Fruit fly (Drosophila melanogaster) whole organism, embryonic: ENCODE measurements around the gene CG7781.

ENCODE experiments used
- Atf-2 ChIP-seq: fragments of 200-800 bp; sonication (Bioruptor generic); optimal IDR thresholded peaks from 2 replicates; lab custom pipeline; 2016; ENCODE audit warnings: missing biosample characterization, missing genetic modification characterization
- CG10147 ChIP-seq: fragments of 200-800 bp; sonication (Bioruptor generic); optimal IDR thresholded peaks from 2 replicates; lab custom pipeline; 2019; ENCODE audit warnings: missing biosample characterization, mild to moderate bottlenecking, missing genetic modification characterization, moderate library complexity
- CG1024 ChIP-seq: fragments of 200-800 bp; sonication (Bioruptor generic); IDR thresholded peaks from 2 replicates; pipeline ENCODE4 v1.3.6; 2022; ENCODE audit warnings: missing biosample characterization, missing genetic modification characterization
- CG11085 ChIP-seq: fragments of 200-800 bp; sonication (Bioruptor generic); IDR thresholded peaks from 2 replicates; pipeline ENCODE4 v1.3.6; 2022; ENCODE audit warnings: missing biosample characterization, missing genetic modification characterization
- CG12155 ChIP-seq: fragments of 200-800 bp; sonication (Bioruptor generic); optimal IDR thresholded peaks from 3 replicates; lab custom pipeline; 2016; ENCODE audit warnings: missing biosample characterization, missing genetic modification characterization
- CG12236 ChIP-seq: fragments of 200-800 bp; sonication (Bioruptor generic); optimal IDR thresholded peaks from 2 replicates; lab custom pipeline; 2016; ENCODE audit warnings: missing biosample characterization, missing genetic modification characterization
- CG12769 ChIP-seq: fragments of 200-800 bp; sonication (Bioruptor generic); optimal IDR thresholded peaks from 2 replicates; lab custom pipeline; 2019; ENCODE audit warnings: missing biosample characterization, mild to moderate bottlenecking, missing genetic modification characterization, moderate library complexity
- CG16779 ChIP-seq: fragments of 200-800 bp; sonication (Bioruptor generic); IDR thresholded peaks from 2 replicates; pipeline ENCODE4 v1.3.6; 2022; ENCODE audit warnings: missing biosample characterization, missing genetic modification characterization
- CG16863 ChIP-seq: fragments of 200-800 bp; sonication (Bioruptor generic); optimal IDR thresholded peaks from 3 replicates; lab custom pipeline; 2016; ENCODE audit warnings: missing biosample characterization, missing genetic modification characterization
- CG17359 ChIP-seq: fragments of 200-800 bp; sonication (Bioruptor generic); optimal IDR thresholded peaks from 3 replicates; lab custom pipeline; 2018; ENCODE audit warnings: missing biosample characterization, mild to moderate bottlenecking, missing genetic modification characterization, moderate library complexity
- CG1792 ChIP-seq: fragments of 200-800 bp; sonication (Bioruptor generic); optimal IDR thresholded peaks from 2 replicates; lab custom pipeline; 2016; ENCODE audit warnings: missing biosample characterization, missing genetic modification characterization
- CG18619 ChIP-seq: fragments of 200-800 bp; sonication (Bioruptor generic); optimal IDR thresholded peaks from 3 replicates; lab custom pipeline; 2017; ENCODE audit warnings: missing biosample characterization, mild to moderate bottlenecking, missing genetic modification characterization
- CG2116 ChIP-seq: fragments of 200-800 bp; sonication (Bioruptor generic); optimal IDR thresholded peaks from 3 replicates; lab custom pipeline; 2018; ENCODE audit warnings: missing biosample characterization, mild to moderate bottlenecking, missing genetic modification characterization
- CG5953 ChIP-seq: fragments of 200-800 bp; sonication (Bioruptor generic); IDR thresholded peaks from 2 replicates; pipeline ENCODE4 v1.3.6; 2022; ENCODE audit warnings: missing biosample characterization, missing genetic modification characterization
- CG6683 ChIP-seq: fragments of 200-800 bp; sonication (Bioruptor generic); optimal IDR thresholded peaks from 2 replicates; lab custom pipeline; 2017; ENCODE audit warnings: missing biosample characterization, mild to moderate bottlenecking, missing genetic modification characterization, missing genetic modification reagents
- CG7556 ChIP-seq: fragments of 200-800 bp; sonication (Bioruptor generic); optimal IDR thresholded peaks from 2 replicates; lab custom pipeline; 2017; ENCODE audit warnings: missing biosample characterization, mild to moderate bottlenecking, missing genetic modification characterization
- CG8290 ChIP-seq, 3 experiments: fragments of 200-800 bp; sonication (Bioruptor generic); optimal IDR thresholded peaks; 2 replicates each; lab custom pipeline; 2016 to 2019; ENCODE audit warnings: missing biosample characterization in 3 of 3, missing genetic modification characterization in 3 of 3, mild to moderate bottlenecking in 2 of 3, moderate library complexity in 1 of 3
- CHES-1-like ChIP-seq: fragments of 200-800 bp; sonication (Bioruptor generic); optimal IDR thresholded peaks from 2 replicates; lab custom pipeline; 2016; ENCODE audit warnings: missing biosample characterization, missing genetic modification characterization
- CkIIα-i1 ChIP-seq: fragments of 200-800 bp; sonication (Bioruptor generic); IDR thresholded peaks from 2 replicates; pipeline ENCODE4 v1.3.6; 2022; ENCODE audit warnings: missing biosample characterization, missing genetic modification characterization
- D19B ChIP-seq: fragments of 200-800 bp; sonication (Bioruptor generic); optimal IDR thresholded peaks from 2 replicates; lab custom pipeline; 2017; ENCODE audit warnings: missing biosample characterization, mild to moderate bottlenecking, missing genetic modification characterization
- Dfd ChIP-seq, 2 experiments: fragments of >200 bp; optimal IDR thresholded peaks; 2 replicates each; lab custom pipeline; 2017; ENCODE audit warnings: missing biosample characterization in 2 of 2, missing genetic modification characterization in 2 of 2
- Dip3 ChIP-seq: fragments of 200-800 bp; sonication (Bioruptor generic); optimal IDR thresholded peaks from 3 replicates; lab custom pipeline; 2016; ENCODE audit warnings: missing biosample characterization, missing genetic modification characterization
- Doc3 ChIP-seq: fragments of 200-800 bp; sonication (Bioruptor generic); IDR thresholded peaks from 3 replicates; pipeline ENCODE4 v1.3.6; 2022; ENCODE audit warnings: missing biosample characterization, missing genetic modification characterization; ENCODE audit not compliant: partially characterized antibody
- ERR ChIP-seq: fragments of 200-800 bp; sonication (Bioruptor generic); optimal IDR thresholded peaks from 2 replicates; lab custom pipeline; 2016; ENCODE audit warnings: missing biosample characterization, missing genetic modification characterization
- Fer2 ChIP-seq: fragments of 200-800 bp; sonication (Bioruptor generic); optimal IDR thresholded peaks from 2 replicates; lab custom pipeline; 2018; ENCODE audit warnings: missing biosample characterization, mild to moderate bottlenecking, missing genetic modification characterization, moderate library complexity
- HLH3B ChIP-seq: fragments of 200-800 bp; sonication (Bioruptor generic); IDR thresholded peaks from 2 replicates; pipeline ENCODE4 v1.3.6; 2022; ENCODE audit warnings: missing biosample characterization, missing genetic modification characterization
- HmgD ChIP-seq: fragments of 200-800 bp; sonication (Bioruptor generic); optimal IDR thresholded peaks from 3 replicates; lab custom pipeline; 2016; ENCODE audit warnings: missing biosample characterization, missing genetic modification characterization
- Med ChIP-seq: fragments of 200-800 bp; sonication (Bioruptor generic); peaks from one replicate; lab custom pipeline; 2016; ENCODE audit warnings: missing biosample characterization, missing genetic modification characterization, mild to moderate bottlenecking, inconsistent platforms, moderate library complexity
- Meics ChIP-seq: fragments of 200-800 bp; sonication (Bioruptor generic); optimal IDR thresholded peaks from 2 replicates; lab custom pipeline; 2017; ENCODE audit warnings: missing biosample characterization, mild to moderate bottlenecking, missing genetic modification characterization
- Nf-YA ChIP-seq: fragments of 200-800 bp; sonication (Bioruptor generic); IDR thresholded peaks from 2 replicates; pipeline ENCODE4 v1.3.6; 2022; ENCODE audit warnings: missing biosample characterization, missing genetic modification characterization
- Pdp1 ChIP-seq, 2 experiments: fragments of 200-800 bp; sonication (Bioruptor generic); optimal IDR thresholded peaks; 3 replicates each; lab custom pipeline; 2016; ENCODE audit warnings: missing biosample characterization in 2 of 2, missing genetic modification characterization in 2 of 2, mild to moderate bottlenecking in 1 of 2, moderate library complexity in 1 of 2
- Trl ChIP-seq, 3 experiments: fragments of >200 bp in 2 of 3; fragments of 200-800 bp in 1 of 3; sonication (Bioruptor generic) in 1 of 3; optimal IDR thresholded peaks; 2 replicates in 1 of 3; 3 replicates in 2 of 3; lab custom pipeline; 2016 to 2017; ENCODE audit warnings: missing biosample characterization in 1 of 3, missing genetic modification characterization in 1 of 3
- bcd ChIP-seq: fragments of 200-800 bp; sonication (Bioruptor generic); optimal IDR thresholded peaks from 2 replicates; lab custom pipeline; 2017; ENCODE audit warnings: missing biosample characterization, mild to moderate bottlenecking, missing genetic modification characterization
- disco-r ChIP-seq: fragments of 200-800 bp; sonication (Bioruptor generic); optimal IDR thresholded peaks from 2 replicates; lab custom pipeline; 2016; ENCODE audit warnings: missing biosample characterization, missing genetic modification characterization
- dm ChIP-seq: fragments of 200-800 bp; sonication (Bioruptor generic); optimal IDR thresholded peaks from 3 replicates; lab custom pipeline; 2016; ENCODE audit warnings: missing biosample characterization, missing genetic modification characterization
- dpn ChIP-seq, 2 experiments: fragments of 200-800 bp; sonication (Bioruptor generic); optimal IDR thresholded peaks; 3 replicates each; lab custom pipeline; 2016; ENCODE audit warnings: missing biosample characterization in 2 of 2, missing genetic modification characterization in 2 of 2
- fd102C ChIP-seq: fragments of 200-800 bp; sonication (Bioruptor generic); optimal IDR thresholded peaks from 2 replicates; lab custom pipeline; 2018; ENCODE audit warnings: missing biosample characterization, mild to moderate bottlenecking, missing genetic modification characterization, moderate library complexity
- fd64A ChIP-seq: fragments of 200-800 bp; sonication (Bioruptor generic); optimal IDR thresholded peaks from 3 replicates; lab custom pipeline; 2018; ENCODE audit warnings: missing biosample characterization, mild to moderate bottlenecking, missing genetic modification characterization
- gt ChIP-seq: fragments of 200-800 bp; sonication (Bioruptor generic); IDR thresholded peaks from 2 replicates; pipeline ENCODE4 v1.3.6; 2022; ENCODE audit warnings: missing biosample characterization, missing genetic modification characterization
- hth ChIP-seq: fragments of >200 bp; optimal IDR thresholded peaks from 2 replicates; lab custom pipeline; 2017; ENCODE audit warnings: inconsistent platforms
- knrl ChIP-seq: fragments of 200-800 bp; sonication (Bioruptor generic); IDR thresholded peaks from 3 replicates; pipeline ENCODE4 v1.3.6; 2022; ENCODE audit warnings: missing biosample characterization, missing genetic modification characterization; ENCODE audit not compliant: partially characterized antibody
- mirr ChIP-seq: fragments of 200-800 bp; sonication (Bioruptor generic); optimal IDR thresholded peaks from 3 replicates; lab custom pipeline; 2018; ENCODE audit warnings: missing biosample characterization, mild to moderate bottlenecking, missing genetic modification characterization
- nerfin-1 ChIP-seq: fragments of 200-800 bp; sonication (Bioruptor generic); optimal IDR thresholded peaks from 3 replicates; lab custom pipeline; 2019; ENCODE audit warnings: missing biosample characterization, mild to moderate bottlenecking, missing genetic modification characterization, moderate library complexity
- repo ChIP-seq: fragments of 200-800 bp; sonication (Bioruptor generic); optimal IDR thresholded peaks from 2 replicates; lab custom pipeline; 2016; ENCODE audit warnings: missing biosample characterization, missing genetic modification characterization
- rib ChIP-seq: fragments of 200-800 bp; sonication (Bioruptor generic); IDR thresholded peaks from 2 replicates; pipeline ENCODE4 v1.3.6; 2022; ENCODE audit warnings: missing biosample characterization, missing genetic modification characterization
- sens-2 ChIP-seq: fragments of 200-800 bp; sonication (Bioruptor generic); IDR thresholded peaks from 2 replicates; pipeline ENCODE4 v1.3.6; 2022; ENCODE audit warnings: missing biosample characterization, missing genetic modification characterization
- stwl ChIP-seq: fragments of 200-800 bp; sonication (Bioruptor generic); optimal IDR thresholded peaks from 3 replicates; lab custom pipeline; 2018; ENCODE audit warnings: missing biosample characterization, mild to moderate bottlenecking, missing genetic modification characterization, moderate library complexity
- tin ChIP-seq: fragments of 200-800 bp; sonication (Bioruptor generic); optimal IDR thresholded peaks from 3 replicates; lab custom pipeline; 2016; ENCODE audit warnings: missing biosample characterization, missing genetic modification characterization
- wdn ChIP-seq: fragments of 200-800 bp; sonication (Bioruptor generic); IDR thresholded peaks from 2 replicates; pipeline ENCODE4 v1.3.6; 2022; ENCODE audit warnings: missing biosample characterization, missing genetic modification characterization

CG7781 gene

dm6 chr2L:8277561-8278201, 47.5 kb downstream of the CG7781 start (continued):
- TF ChIP-seq CG7556 (GFP tag; lab: Kevin White, UChicago) (peak; percentile 98), Nf-YA (GFP tag; lab: Robert Waterston, UW) (peak; percentile 96), CG1792 (GFP tag; lab: Kevin White, UChicago) (peak; percentile 81), fd102C (GFP tag; lab: Kevin White, UChicago) (peak; percentile 92), CG16779 (peak; percentile 93), CG12155 (GFP tag; lab: Kevin White, UChicago) (peak; percentile 94), fd64A (GFP tag; lab: Kevin White, UChicago) (peak; percentile 93), CG17359 (peak; percentile 99), CG8290 (GFP tag; optimal IDR thresholded peaks at IDR 0.05; lab: Kevin White, UChicago) (peak; percentile 99), CG8290 (tag; optimal IDR thresholded peaks at IDR 0.05; lab: Kevin White, UChicago) (peak; percentile 40 to 92), CG18619 (peak; percentile 95), CG5953 (GFP tag; lab: Robert Waterston, UW) (peak; percentile 98), CG2116 (GFP tag; lab: Kevin White, UChicago) (peak; percentile 89), D19B (GFP tag; lab: Kevin White, UChicago) (peak; percentile 77), stwl (tag; lab: Kevin White, UChicago) (peak; percentile 90), Doc3 (GFP tag; lab: Robert Waterston, UW) (no peak), CG11085 (peak; percentile 93), Atf-2 (GFP tag; lab: Kevin White, UChicago) (peak; percentile 81), tin (GFP tag; lab: Kevin White, UChicago) (peak; percentile 99), hth (no peak), Fer2 (peak; percentile 86), dm (peak; percentile 83), Trl (optimal IDR thresholded peaks at IDR 0.05; lab: Kevin White, UChicago) (peak; percentile 88), Trl (GFP tag; optimal IDR thresholded peaks at IDR 0.05; lab: Kevin White, UChicago) (peak; percentile 58), CG12769 (tag; lab: Kevin White, UChicago) (peak; percentile 87), mirr (peak; percentile 45), CG16863 (GFP tag; lab: Kevin White, UChicago) (peak; percentile 88), CG1024 (GFP tag; lab: Robert Waterston, UW) (peak; percentile 97), CG6683 (peak; percentile 94), knrl (GFP tag; lab: Robert Waterston, UW) (peak; percentile 36; the same call in 1 of the 3 replicates), Dip3 (GFP tag; lab: Kevin White, UChicago) (peak; percentile 71), dpn (GFP tag; optimal IDR thresholded peaks at IDR 0.05; lab: Kevin White, UChicago) (peak; percentile 93 to 97), sens-2 (GFP tag; lab: Robert Waterston, UW) (peak; percentile 98), ERR (GFP tag; lab: Kevin White, UChicago) (peak; percentile 82), Med (GFP tag; lab: Kevin White, UChicago) (peak; percentile 98), HmgD (peak; percentile 2), CG10147 (GFP tag; lab: Kevin White, UChicago) (peak; percentile 96), Pdp1 (GFP tag; optimal IDR thresholded peaks at IDR 0.05; lab: Kevin White, UChicago) (peak; percentile 92 to 93), disco-r (GFP tag; lab: Kevin White, UChicago) (peak; percentile 85), nerfin-1 (tag; lab: Kevin White, UChicago) (peak; percentile 97), CG12236 (GFP tag; lab: Kevin White, UChicago) (peak; percentile 85), wdn (GFP tag; lab: Robert Waterston, UW) (peak; percentile 95), Meics (GFP tag; lab: Kevin White, UChicago) (peak; percentile 96), rib (GFP tag; lab: Robert Waterston, UW) (peak; percentile 97), repo (GFP tag; lab: Kevin White, UChicago) (peak; percentile 83), CHES-1-like (GFP tag; lab: Kevin White, UChicago) (peak; percentile 82), CkIIα-i1 (GFP tag; lab: Robert Waterston, UW) (peak; percentile 78; the same call in 1 of the 2 replicates), Dfd (GFP tag; optimal IDR thresholded peaks at IDR 0.05; lab: Kevin White, UChicago) (no peak), gt (GFP tag; lab: Robert Waterston, UW) (peak; percentile 97), bcd (GFP tag; lab: Kevin White, UChicago) (peak; percentile 97), HLH3B (GFP tag; lab: Robert Waterston, UW) (peak; percentile 99)
